Fruit fly (Drosophila melanogaster): ENCODE data around the gene Ggt-1.

Ggt-1 gene

dm6 chrX:18517415-18517814 is 5.1 kb upstream of the Ggt-1 start (continued):
- no peak for TF ChIP-seq gsb (GFP tag; IDR thresholded peaks at IDR 0.05)
- no peak for TF ChIP-seq CG6791 (GFP tag; IDR thresholded peaks at IDR 0.05; ENCODE audit: partially characterized antibody)
- TF ChIP-seq HmgZ (tag; optimal IDR thresholded peaks at IDR 0.05): no peak
- TF ChIP-seq CG6689 (GFP tag; IDR thresholded peaks at IDR 0.05): peak; percentile 34; the same call in 1 of the 2 replicates
- no peak for TF ChIP-seq btn (GFP tag; optimal IDR thresholded peaks at IDR 0.05)
- peak; percentile 12 for TF ChIP-seq Bdp1 (GFP tag; optimal IDR thresholded peaks at IDR 0.05)
- TF ChIP-seq odd (GFP tag; optimal IDR thresholded peaks at IDR 0.05): no peak
- 0 out of 2 replicates have a peak, but pooled peaks have one; percentile 11 for TF ChIP-seq NFAT (GFP tag; IDR thresholded peaks at IDR 0.05)
- TF ChIP-seq pnt (GFP tag; optimal IDR thresholded peaks at IDR 0.05): no peak
- TF ChIP-seq CG13775 (GFP tag; optimal IDR thresholded peaks at IDR 0.05): no peak
- peak; percentile 51 for TF ChIP-seq CG2712 (tag; optimal IDR thresholded peaks at IDR 0.05)
- TF ChIP-seq CG12219 (GFP tag; optimal IDR thresholded peaks at IDR 0.05): no peak
- no peak for TF ChIP-seq CG18599 (GFP tag; optimal IDR thresholded peaks at IDR 0.05)
- TF ChIP-seq CG18476 (GFP tag; optimal IDR thresholded peaks at IDR 0.05): no peak
- TF ChIP-seq lilli (GFP tag; optimal IDR thresholded peaks at IDR 0.05): no peak
- TF ChIP-seq CG4360 (GFP tag; IDR thresholded peaks at IDR 0.05): peak; percentile 100
- TF ChIP-seq CG13424 (tag; optimal IDR thresholded peaks at IDR 0.05): no peak
- no peak for TF ChIP-seq CG31388 (GFP tag; optimal IDR thresholded peaks at IDR 0.05)
- no peak for TF ChIP-seq CG9215 (GFP tag; IDR thresholded peaks at IDR 0.05)
- TF ChIP-seq D (optimal IDR thresholded peaks at IDR 0.05): no peak
- TF ChIP-seq D (GFP tag; optimal IDR thresholded peaks at IDR 0.05): no peak
- no peak for TF ChIP-seq cg (GFP tag; optimal IDR thresholded peaks at IDR 0.05)
- no peak for TF ChIP-seq CG6854 (GFP tag; optimal IDR thresholded peaks at IDR 0.05)
- no peak for TF ChIP-seq CG11560 (tag; IDR thresholded peaks at IDR 0.05)
- no peak for TF ChIP-seq schlank (tag; optimal IDR thresholded peaks at IDR 0.05)
- TF ChIP-seq gcm2 (GFP tag; optimal IDR thresholded peaks at IDR 0.05): no peak
- TF ChIP-seq p53 (GFP tag; optimal IDR thresholded peaks at IDR 0.05): no peak
- no peak; the same call in 1 of the 2 replicates for TF ChIP-seq CG10366 (GFP tag; IDR thresholded peaks at IDR 0.05)
- TF ChIP-seq CG7786 (GFP tag; optimal IDR thresholded peaks at IDR 0.05): no peak
- no peak for TF ChIP-seq CG7271 (tag; optimal IDR thresholded peaks at IDR 0.05)
- peak; percentile 13 for TF ChIP-seq Sry-δ (GFP tag; optimal IDR thresholded peaks at IDR 0.05)
- TF ChIP-seq pan (optimal IDR thresholded peaks at IDR 0.05): no peak
- peak in 1 of 2 experiments; percentile 56 for TF ChIP-seq pan (GFP tag; optimal IDR thresholded peaks at IDR 0.05 in 1 of 2, IDR thresholded peaks at IDR 0.05 in 1 of 2)
- TF ChIP-seq CG12299 (tag; optimal IDR thresholded peaks at IDR 0.05): no peak
- TF ChIP-seq fu2 (GFP tag; optimal IDR thresholded peaks at IDR 0.05): no peak
- TF ChIP-seq Sox100B (GFP tag; optimal IDR thresholded peaks at IDR 0.05): no peak
- TF ChIP-seq CG10959 (GFP tag; IDR thresholded peaks at IDR 0.05): 0 out of 2 replicates have a peak, but pooled peaks have one; percentile 5
- peak; percentile 32; the same call in 1 of the 2 replicates for TF ChIP-seq CG31441 (GFP tag; IDR thresholded peaks at IDR 0.05)
- TF ChIP-seq aop (GFP tag; IDR thresholded peaks at IDR 0.05): no peak
- TF ChIP-seq CG12391 (tag; optimal IDR thresholded peaks at IDR 0.05): peak; percentile 10
- TF ChIP-seq twi (tag; optimal IDR thresholded peaks at IDR 0.05): no peak
- no peak for TF ChIP-seq Adf1 (GFP tag; IDR thresholded peaks at IDR 0.05)
- TF ChIP-seq CG2875 (GFP tag; optimal IDR thresholded peaks at IDR 0.05): peak; percentile 40
- TF ChIP-seq scrt (GFP tag; optimal IDR thresholded peaks at IDR 0.05): no peak
- TF ChIP-seq CG16813 (GFP tag; IDR thresholded peaks at IDR 0.05; ENCODE audit: partially characterized antibody): no peak
- no peak for TF ChIP-seq repo (GFP tag; optimal IDR thresholded peaks at IDR 0.05)
- TF ChIP-seq hth (optimal IDR thresholded peaks at IDR 0.05): no peak
- TF ChIP-seq CG4282 (GFP tag; optimal IDR thresholded peaks at IDR 0.05): no peak
- TF ChIP-seq psq (GFP tag; optimal IDR thresholded peaks at IDR 0.05): no peak
- TF ChIP-seq row (GFP tag; IDR thresholded peaks at IDR 0.05): peak; percentile 31; the same call in 1 of the 3 replicates
- no peak for TF ChIP-seq slou (GFP tag; optimal IDR thresholded peaks at IDR 0.05)
- TF ChIP-seq CG17361 (GFP tag; IDR thresholded peaks at IDR 0.05): no peak
- TF ChIP-seq CG30431 (GFP tag; optimal IDR thresholded peaks at IDR 0.05): no peak

Data from whole organism, embryonic.